Worm (Caenorhabditis elegans) whole organism, young adult: ENCODE measurements around the gene str-211.
A peak's percentile ranks its signal among the peaks of the same experiment; 100 is the strongest.

Experiments
- B0019.2 ChIP-seq: fragments of 200-800 bp; sonication (Bioruptor generic); conservative IDR thresholded peaks from 2 replicates; pipeline ENCODE4 v1.3.6; 2022; ENCODE audit warnings: missing genetic modification reagents, missing genetic modification characterization, missing compliant biosample characterization
- B0035.1 ChIP-seq: sonication (generic microtip); optimal IDR thresholded peaks from 2 replicates; lab custom pipeline; 2016; ENCODE audit warnings: missing genetic modification characterization, mild to moderate bottlenecking, missing compliant biosample characterization, missing genotype, missing genetic modification reagents
- C06A6.2 ChIP-seq: fragments of 200-800 bp; sonication (Bioruptor generic); conservative IDR thresholded peaks from 2 replicates; pipeline ENCODE4 v1.3.6; 2022; ENCODE audit warnings: missing genetic modification characterization, missing compliant biosample characterization
- F22D6.2 ChIP-seq: sonication (generic microtip); optimal IDR thresholded peaks from 2 replicates; lab custom pipeline; 2016; ENCODE audit warnings: mild to moderate bottlenecking, missing genetic modification characterization, missing compliant biosample characterization
- F23B12.7 ChIP-seq: sonication (generic microtip); optimal IDR thresholded peaks from 2 replicates; lab custom pipeline; 2017; ENCODE audit warnings: missing genetic modification characterization, mild to moderate bottlenecking, missing compliant biosample characterization, antibody characterized with exemption, moderate library complexity; ENCODE audit not compliant: insufficient read depth
- F39B2.1 ChIP-seq: fragments of 200-800 bp; sonication (Bioruptor generic); IDR thresholded peaks from 2 replicates; pipeline ENCODE4 v1.3.6; 2022; ENCODE audit warnings: missing genetic modification reagents, missing genetic modification characterization, missing compliant biosample characterization
- F49E8.2 ChIP-seq: sonication (generic microtip); optimal IDR thresholded peaks from 3 replicates; lab custom pipeline; 2017; ENCODE audit warnings: missing genetic modification characterization, mild to moderate bottlenecking, missing compliant biosample characterization, antibody characterized with exemption, moderate library complexity; ENCODE audit not compliant: insufficient read depth
- F55B11.4 ChIP-seq: sonication (generic microtip); optimal IDR thresholded peaks from 2 replicates; lab custom pipeline; 2016; ENCODE audit warnings: missing compliant biosample characterization, missing genetic modification characterization, borderline replicate concordance; ENCODE audit not compliant: insufficient read depth
- T07F8.4 ChIP-seq: sonication (generic microtip); optimal IDR thresholded peaks from 2 replicates; lab custom pipeline; 2016; ENCODE audit warnings: mild to moderate bottlenecking, missing genetic modification characterization, moderate library complexity, missing compliant biosample characterization
- Y53F4B.3 ChIP-seq: fragments of 200-800 bp; sonication (Bioruptor generic); IDR thresholded peaks from 2 replicates; pipeline ENCODE4 v1.3.6; 2022; ENCODE audit warnings: missing genetic modification reagents, missing genetic modification characterization, missing compliant biosample characterization
- akir-1 ChIP-seq: fragments of 200-800 bp; sonication (Bioruptor generic); optimal IDR thresholded peaks from 2 replicates; lab custom pipeline; 2018; ENCODE audit warnings: mild to moderate bottlenecking, missing genetic modification characterization, moderate library complexity, missing compliant biosample characterization
- ama-1 ChIP-seq, 3 experiments: fragments of 150-350 bp in 1 of 3; sonication (generic microtip) in 2 of 3; optimal IDR thresholded peaks; 2 replicates each; lab custom pipeline; 2014 to 2018; ENCODE audit warnings: missing biosample characterization in 2 of 3, missing genetic modification characterization in 2 of 3, missing genetic modification reagents in 2 of 3
- ceh-58 ChIP-seq: fragments of 200-800 bp; sonication (Bioruptor generic); IDR thresholded peaks from 2 replicates; pipeline ENCODE4 v1.3.6; 2022; ENCODE audit warnings: missing genetic modification characterization, missing compliant biosample characterization
- dox-1 ChIP-seq: fragments of 200-800 bp; sonication (Bioruptor generic); IDR thresholded peaks from 2 replicates; pipeline ENCODE4 v1.3.6; 2022; ENCODE audit warnings: missing genetic modification reagents, missing genetic modification characterization, missing compliant biosample characterization
- egrh-3 ChIP-seq: fragments of 200-800 bp; sonication (Bioruptor generic); IDR thresholded peaks from 2 replicates; pipeline ENCODE4 v1.3.6; 2022; ENCODE audit warnings: missing genetic modification reagents, missing genetic modification characterization, missing compliant biosample characterization
- hlh-26 ChIP-seq: fragments of 200-800 bp; sonication (Bioruptor generic); conservative IDR thresholded peaks from 2 replicates; pipeline ENCODE4 v1.3.6; 2022; ENCODE audit warnings: missing genetic modification reagents, missing genetic modification characterization, missing compliant biosample characterization
- lin-40 ChIP-seq: sonication (generic microtip); optimal IDR thresholded peaks from 2 replicates; lab custom pipeline; 2016; ENCODE audit warnings: missing genetic modification characterization, mild to moderate bottlenecking, missing compliant biosample characterization, missing genotype, missing genetic modification reagents
- madf-10 ChIP-seq: sonication (generic microtip); optimal IDR thresholded peaks from 2 replicates; lab custom pipeline; 2016; ENCODE audit warnings: mild to moderate bottlenecking, missing genetic modification characterization, missing compliant biosample characterization
- nhr-80 ChIP-seq: sonication (generic microtip); optimal IDR thresholded peaks from 2 replicates; lab custom pipeline; 2016; ENCODE audit warnings: missing genetic modification characterization, missing compliant biosample characterization
- nhr-90 ChIP-seq: sonication (generic microtip); optimal IDR thresholded peaks from 2 replicates; lab custom pipeline; 2016; ENCODE audit warnings: missing genotype, mild to moderate bottlenecking, missing genetic modification characterization, missing compliant biosample characterization
- pha-4 ChIP-seq: fragments of 150-350 bp; sonication (generic microtip); optimal IDR thresholded peaks from 2 replicates; lab custom pipeline; 2014; ENCODE audit warnings: missing biosample characterization, missing genetic modification reagents, missing genetic modification characterization
- rcor-1 ChIP-seq: fragments of 200-800 bp; sonication (Bioruptor generic); IDR thresholded peaks from 2 replicates; pipeline ENCODE4 v1.3.6; 2022; ENCODE audit warnings: missing genetic modification reagents, missing genetic modification characterization, missing compliant biosample characterization
- sea-2 ChIP-seq: fragments of 200-800 bp; sonication (Bioruptor generic); IDR thresholded peaks from 2 replicates; pipeline ENCODE4 v1.3.6; 2022; ENCODE audit warnings: missing genetic modification characterization, missing compliant biosample characterization
- snpc-1.1 ChIP-seq: sonication (generic microtip); optimal IDR thresholded peaks from 2 replicates; lab custom pipeline; 2017; ENCODE audit warnings: missing genetic modification characterization, mild to moderate bottlenecking, missing compliant biosample characterization, antibody characterized with exemption, moderate library complexity, missing genotype, missing genetic modification reagents; ENCODE audit not compliant: insufficient read depth
- snpc-4 ChIP-seq, 5 experiments: fragments of 150-350 bp in 1 of 5; sonication (generic microtip) in 4 of 5; optimal IDR thresholded peaks; 2 replicates each; lab custom pipeline; 2014 to 2018; ENCODE audit warnings: missing genetic modification characterization in 5 of 5, missing biosample characterization in 3 of 5, antibody characterized with exemption in 2 of 5, mild to moderate bottlenecking in 2 of 5, missing compliant biosample characterization in 2 of 5, missing genotype in 2 of 5, moderate library complexity in 2 of 5, missing genetic modification reagents in 1 of 5
- somi-1 ChIP-seq: fragments of 200-800 bp; sonication (Bioruptor generic); optimal IDR thresholded peaks from 2 replicates; lab custom pipeline; 2018; ENCODE audit warnings: mild to moderate bottlenecking, missing genetic modification characterization, missing compliant biosample characterization
- sptf-2 ChIP-seq: fragments of 200-800 bp; sonication (Bioruptor generic); optimal IDR thresholded peaks from 2 replicates; lab custom pipeline; 2018; ENCODE audit warnings: mild to moderate bottlenecking, missing genetic modification characterization, missing compliant biosample characterization
- tbx-9 ChIP-seq: sonication (generic microtip); optimal IDR thresholded peaks from 2 replicates; lab custom pipeline; 2016; ENCODE audit warnings: borderline replicate concordance, missing genetic modification characterization, inconsistent platforms, missing compliant biosample characterization
- unc-130 ChIP-seq: sonication (generic microtip); optimal IDR thresholded peaks from 2 replicates; lab custom pipeline; 2016; ENCODE audit warnings: missing genetic modification reagents, missing genetic modification characterization, missing compliant biosample characterization
- unc-62 ChIP-seq: fragments of 150-350 bp; optimal IDR thresholded peaks from 2 replicates; lab custom pipeline; 2014; ENCODE audit warnings: missing biosample characterization, missing genetic modification reagents, missing genetic modification characterization
- zfh-2 ChIP-seq: fragments of 200-800 bp; sonication (Bioruptor generic); conservative IDR thresholded peaks from 2 replicates; pipeline ENCODE4 v1.3.6; 2022; ENCODE audit warnings: missing genetic modification reagents, missing genetic modification characterization, missing compliant biosample characterization
- ztf-22 ChIP-seq: fragments of 200-800 bp; sonication (Bioruptor generic); optimal IDR thresholded peaks from 2 replicates; lab custom pipeline; 2018; ENCODE audit warnings: mild to moderate bottlenecking, missing genetic modification characterization, moderate library complexity, missing compliant biosample characterization
- ztf-3 ChIP-seq: fragments of 200-800 bp; sonication (Bioruptor generic); optimal IDR thresholded peaks from 2 replicates; lab custom pipeline; 2018; ENCODE audit warnings: mild to moderate bottlenecking, missing genetic modification characterization, missing compliant biosample characterization

Gene str-211

ce11 chrV:4918091-4918624, 26.0 kb downstream of the str-211 start, which contains the start of gene C02E7.7:
Gene C02E7.7 (minus strand): TSS chrV:4918574.
- TF ChIP-seq egrh-3 (GFP tag; lab: Robert Waterston, UW) (peak; percentile 46; the same call in 1 of the 2 replicates), dox-1 (no peak), zfh-2 (peak; percentile 74), F49E8.2 (tag; lab: Kevin White, UChicago) (no peak)

ce11 chrV:4914879-4915278, 29.2 kb downstream of the str-211 start, which contains the start of gene H23N18.6:
Gene H23N18.6 (minus strand): TSS chrV:4915079.
- no peak for TF ChIP-seq tbx-9 (tag; lab: Kevin White, UChicago)
- no peak for TF ChIP-seq Y53F4B.3
- TF ChIP-seq sea-2 (GFP tag; lab: Robert Waterston, UW), result no peak
- no peak for TF ChIP-seq snpc-1.1 (tag; lab: Kevin White, UChicago)
- TF ChIP-seq nhr-80 (tag; lab: Kevin White, UChicago), result peak; percentile 37
- TF ChIP-seq F49E8.2 (tag; lab: Kevin White, UChicago), result no peak

DNA sequence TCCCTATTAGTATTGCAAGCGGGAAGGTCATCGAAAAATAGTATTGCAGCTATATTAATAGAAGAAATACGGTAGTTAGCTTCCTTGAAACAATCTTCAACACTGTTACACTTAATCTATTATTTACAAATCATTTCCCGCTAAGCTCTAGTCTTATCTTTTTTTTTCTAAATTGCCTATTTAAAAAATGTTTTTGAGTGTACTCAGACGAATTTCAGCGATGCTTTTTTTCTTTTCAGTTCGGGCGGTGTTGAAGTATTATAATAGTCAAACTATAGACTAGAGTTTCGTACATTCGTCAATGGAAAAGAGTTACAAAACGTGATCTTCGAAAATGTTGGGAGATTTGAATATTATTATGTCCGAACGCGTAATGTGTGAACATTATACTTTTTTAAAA, 30.3 kb downstream of the str-211 start:
- no peak for TF ChIP-seq ama-1 (optimal IDR thresholded peaks at IDR 0.05; lab: Kevin White, UChicago)
- no peak for TF ChIP-seq ama-1 (GFP tag; optimal IDR thresholded peaks at IDR 0.05; lab: Kevin White, UChicago)
- TF ChIP-seq snpc-4 (GFP tag; optimal IDR thresholded peaks at IDR 0.05; lab: Kevin White, UChicago), result no peak
- TF ChIP-seq snpc-4 (tag; optimal IDR thresholded peaks at IDR 0.05; lab: Kevin White, UChicago), result peak in 2 of 4 experiments; percentile 54 to 80

- TF ChIP-seq unc-130 (GFP tag; lab: Kevin White, UChicago) (no peak), F55B11.4 (tag; lab: Kevin White, UChicago) (no peak), madf-10 (tag; lab: Kevin White, UChicago) (no peak), B0019.2 (GFP tag; lab: Robert Waterston, UW) (no peak), ceh-58 (GFP tag; lab: Robert Waterston, UW) (no peak), F23B12.7 (no peak), nhr-80 (tag; lab: Kevin White, UChicago) (no peak), hlh-26 (GFP tag; lab: Robert Waterston, UW) (no peak), ztf-22 (no peak)
Observed at ce11 chrV:4912313-4912712, 31.8 kb downstream of the str-211 start, which contains the start of gene H23N18.5. Gene H23N18.5 (minus strand): TSS chrV:4912381.

DNA sequence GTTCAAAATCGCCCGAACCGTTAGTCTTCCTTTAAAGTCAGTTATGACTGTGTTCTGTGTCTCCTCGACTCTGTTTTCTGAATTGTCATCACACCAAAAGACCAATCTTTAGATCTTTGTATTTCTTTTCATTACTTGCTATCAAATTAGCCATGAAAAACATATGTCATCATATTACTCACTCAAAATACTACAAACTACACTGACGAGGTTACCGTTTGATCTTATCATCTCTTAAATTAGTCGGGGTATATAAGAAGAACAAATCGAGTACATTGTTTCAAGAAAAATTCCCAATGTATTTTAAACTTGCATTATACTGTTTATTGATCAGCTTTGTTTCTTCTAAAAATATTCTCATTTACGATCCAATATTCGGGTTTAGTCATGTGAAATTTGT, 35.5 kb downstream of the str-211 start, which contains the start of gene ugt-13:
Gene ugt-13 (plus strand): TSS at position 294 of the 400 bp plus-strand sequence.
- TF ChIP-seq F39B2.1 (GFP tag; lab: Robert Waterston, UW), result no peak
- TF ChIP-seq lin-40, result peak; percentile 7
- TF ChIP-seq, all 124 proteins: peak for 1

- no peak for TF ChIP-seq T07F8.4
- no peak for TF ChIP-seq B0035.1 (tag; lab: Kevin White, UChicago)
- no peak for TF ChIP-seq ztf-3
- no peak for TF ChIP-seq pha-4 (tag; lab: Kevin White, UChicago)
- no peak for TF ChIP-seq sptf-2 (GFP tag; lab: Kevin White, UChicago)
- TF ChIP-seq somi-1 (GFP tag; lab: Kevin White, UChicago), result no peak
- TF ChIP-seq F22D6.2 (tag; lab: Kevin White, UChicago), result no peak
- no peak for TF ChIP-seq unc-62 (GFP tag; lab: Kevin White, UChicago)
- no peak for TF ChIP-seq rcor-1 (GFP tag; lab: Robert Waterston, UW)
- no peak for TF ChIP-seq C06A6.2
- no peak for TF ChIP-seq nhr-90 (tag; lab: Kevin White, UChicago)
- no peak for TF ChIP-seq akir-1 (GFP tag; lab: Kevin White, UChicago)
- TF ChIP-seq, all 124 proteins: peak for 0
Observed at ce11 chrV:4905953-4906352, 38.2 kb downstream of the str-211 start, which contains the start of gene ugt-14. Gene ugt-14 (plus strand): TSS chrV:4906253.
